Fruit fly (Drosophila melanogaster) whole organism, pupa: ENCODE measurements around the gene Rubicon.

Experiments used
- CG10348 ChIP-seq: fragments of 200-800 bp; sonication (Bioruptor generic); IDR thresholded peaks from 2 replicates; pipeline ENCODE4 v1.3.6; 2022; ENCODE audit warnings: missing biosample characterization, missing genetic modification characterization
- CG12605 ChIP-seq: fragments of 200-800 bp; sonication (Bioruptor generic); IDR thresholded peaks from 2 replicates; pipeline ENCODE4 v1.3.6; 2022; ENCODE audit warnings: missing biosample characterization, missing genetic modification characterization
- CG13204 ChIP-seq: fragments of 200-800 bp; sonication (Bioruptor generic); optimal IDR thresholded peaks from 2 replicates; lab custom pipeline; 2018; ENCODE audit warnings: missing biosample characterization, mild to moderate bottlenecking, missing genetic modification characterization, moderate library complexity
- CG14655 ChIP-seq: fragments of 200-800 bp; sonication (Bioruptor generic); optimal IDR thresholded peaks from 3 replicates; lab custom pipeline; 2017; ENCODE audit warnings: mild to moderate bottlenecking, missing biosample characterization, missing genetic modification reagents, missing genetic modification characterization
- CG17806 ChIP-seq: fragments of 200-800 bp; sonication (Bioruptor generic); optimal IDR thresholded peaks from 2 replicates; lab custom pipeline; 2018; ENCODE audit warnings: missing biosample characterization, mild to moderate bottlenecking, missing genetic modification characterization, moderate library complexity
- CG34367 ChIP-seq: fragments of 200-800 bp; sonication (Bioruptor generic); optimal IDR thresholded peaks from 2 replicates; lab custom pipeline; 2018; ENCODE audit warnings: missing biosample characterization, mild to moderate bottlenecking, missing genetic modification characterization
- CG4496 ChIP-seq: fragments of 200-800 bp; sonication (Bioruptor generic); IDR thresholded peaks from 3 replicates; pipeline ENCODE4 v1.3.6; 2022; ENCODE audit warnings: missing biosample characterization, missing genetic modification characterization
- CG8301 ChIP-seq: fragments of 200-800 bp; sonication (Bioruptor generic); optimal IDR thresholded peaks from 2 replicates; lab custom pipeline; 2018; ENCODE audit warnings: missing biosample characterization, mild to moderate bottlenecking, missing genetic modification characterization
- CG9948 ChIP-seq: fragments of 200-800 bp; sonication (Bioruptor generic); optimal IDR thresholded peaks from 2 replicates; lab custom pipeline; 2018; ENCODE audit warnings: missing biosample characterization, mild to moderate bottlenecking, missing genetic modification characterization, moderate library complexity
- D1 ChIP-seq: fragments of 200-800 bp; sonication (Bioruptor generic); optimal IDR thresholded peaks from 2 replicates; lab custom pipeline; 2018; ENCODE audit warnings: missing biosample characterization, mild to moderate bottlenecking, missing genetic modification characterization, moderate library complexity
- EcR ChIP-seq: fragments of 200-800 bp; sonication (Bioruptor generic); optimal IDR thresholded peaks from 3 replicates; lab custom pipeline; 2019; ENCODE audit warnings: missing biosample characterization, missing genetic modification characterization, mild to moderate bottlenecking, moderate library complexity, missing genetic modification reagents
- Ets98B ChIP-seq: fragments of 200-800 bp; sonication (Bioruptor generic); IDR thresholded peaks from 2 replicates; pipeline ENCODE4 v1.3.6; 2022; ENCODE audit warnings: missing biosample characterization, missing genetic modification characterization
- Pif1B ChIP-seq: fragments of 200-800 bp; sonication (Bioruptor generic); optimal IDR thresholded peaks from 3 replicates; lab custom pipeline; 2016; ENCODE audit warnings: missing biosample characterization, missing genetic modification characterization
- rn ChIP-seq: fragments of 200-800 bp; sonication (Bioruptor generic); IDR thresholded peaks from 2 replicates; pipeline ENCODE4 v1.3.6; 2022; ENCODE audit warnings: missing biosample characterization, missing genetic modification characterization

- TF ChIP-seq D1 (tag; lab: Kevin White, UChicago): no peak
- TF ChIP-seq CG34367 (tag; lab: Kevin White, UChicago): no peak
- no peak; the same call in 1 of the 2 replicates for TF ChIP-seq CG10348 (GFP tag; lab: Robert Waterston, UW)
- TF ChIP-seq rn: no peak
- no peak for TF ChIP-seq CG9948 (tag; lab: Kevin White, UChicago)
- TF ChIP-seq CG13204 (GFP tag; lab: Kevin White, UChicago): no peak
- no peak for TF ChIP-seq EcR (GFP tag; lab: Kevin White, UChicago)
- no peak for TF ChIP-seq CG12605
- TF ChIP-seq CG8301: peak; percentile 31
- TF ChIP-seq Pif1B (GFP tag; lab: Kevin White, UChicago): peak; percentile 85
- peak; percentile 58 for TF ChIP-seq CG4496 (GFP tag; lab: Robert Waterston, UW)
- no peak for TF ChIP-seq CG14655
- peak; percentile 57 for TF ChIP-seq Ets98B (GFP tag; lab: Robert Waterston, UW)
- peak; percentile 4 for TF ChIP-seq CG17806 (tag; lab: Kevin White, UChicago)
Observed at dm6 chrX:8677434-8677833, 571 bp downstream of the Rubicon start.
